Worm (Caenorhabditis elegans): ENCODE measurements around the gene T05C1.5.

ce11 chrII:4468897-4469459 is 21.7 kb downstream of the T05C1.5 start:
- TF ChIP-seq ceh-82 (tag; optimal IDR thresholded peaks at IDR 0.05) (no peak), nhr-129 (tag; optimal IDR thresholded peaks at IDR 0.05) (no peak), alr-1 (tag; optimal IDR thresholded peaks at IDR 0.05) (no peak), elt-3 (tag; optimal IDR thresholded peaks at IDR 0.05) (no peak), skn-1 (tag; optimal IDR thresholded peaks at IDR 0.05) (no peak), sma-3 (GFP tag; optimal IDR thresholded peaks at IDR 0.05) (no peak), elt-1 (tag; optimal IDR thresholded peaks at IDR 0.05) (no peak)

Data from whole organism, L2 larva.